Worm (Caenorhabditis elegans): ENCODE results near the gene W03C9.8.

The W03C9.8 gene

DNA sequence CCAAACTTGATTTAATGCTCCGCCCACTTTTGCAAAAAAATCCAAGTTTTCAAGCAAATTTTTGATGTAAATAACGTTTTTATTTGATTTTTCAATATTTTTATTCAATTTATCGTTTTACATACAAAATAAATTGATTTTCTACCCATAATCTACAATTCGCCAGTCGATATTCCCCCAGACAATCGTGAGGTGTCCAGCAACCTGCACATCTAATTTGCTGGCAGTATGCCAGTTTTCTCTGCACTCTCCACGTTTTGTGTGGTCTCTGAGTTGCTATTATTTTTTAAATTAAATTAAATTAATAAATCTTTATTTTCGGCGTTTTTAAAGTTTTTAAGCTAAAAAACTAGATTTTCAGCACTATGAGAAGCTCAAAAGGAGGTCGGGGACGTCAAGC lies 31.6 kb downstream of the W03C9.8 start (continued):
- TF ChIP-seq mdt-29 (GFP tag; IDR thresholded peaks at IDR 0.05) (peak; percentile 91), set-16 (GFP tag; IDR thresholded peaks at IDR 0.05) (no peak), nhr-6 (tag; optimal IDR thresholded peaks at IDR 0.05) (peak; percentile 33), madf-5 (GFP tag; IDR thresholded peaks at IDR 0.05) (peak in 1 of 2 experiments; percentile 64; a peak in 1 of 4 replicates), F49E8.2 (tag; optimal IDR thresholded peaks at IDR 0.05; ENCODE audit: borderline replicate concordance) (peak; percentile 42), Y105C5A.15 (GFP tag; IDR thresholded peaks at IDR 0.05) (0 out of 2 replicates have a peak, but pooled peaks have one; percentile 26), Y75B8A.6 (GFP tag; IDR thresholded peaks at IDR 0.05) (no peak; the same call in 1 of the 2 replicates), attf-4 (tag; optimal IDR thresholded peaks at IDR 0.05) (no peak), nhr-102 (tag; optimal IDR thresholded peaks at IDR 0.05) (peak; percentile 80), mdl-1 (tag; optimal IDR thresholded peaks at IDR 0.05) (peak in 1 of 2 experiments; percentile 43), cey-2 (tag; optimal IDR thresholded peaks at IDR 0.05; ENCODE audit: borderline replicate concordance, insufficient read depth) (no peak), lin-39 (tag; optimal IDR thresholded peaks at IDR 0.05) (no peak), ZK337.2 (GFP tag; IDR thresholded peaks at IDR 0.05) (peak; percentile 83; the same call in 1 of the 2 replicates), gei-8 (GFP tag; optimal IDR thresholded peaks at IDR 0.05) (no peak), aha-1 (tag) (peak; percentile 98), zfp-2 (tag; optimal IDR thresholded peaks at IDR 0.05) (peak; percentile 95), php-3 (GFP tag; IDR thresholded peaks at IDR 0.05) (no peak), T20F7.1 (GFP tag; optimal IDR thresholded peaks at IDR 0.05) (peak; percentile 89), nhr-11 (tag; optimal IDR thresholded peaks at IDR 0.05) (peak; percentile 79), D1046.2 (GFP tag; IDR thresholded peaks at IDR 0.05) (peak; percentile 75; the same call in 1 of the 2 replicates), lir-3 (tag; optimal IDR thresholded peaks at IDR 0.05) (peak; percentile 72), ceh-28 (tag; optimal IDR thresholded peaks at IDR 0.05) (no peak), hmg-1.1 (GFP tag; IDR thresholded peaks at IDR 0.05) (peak; percentile 84), Y48G9A.11 (GFP tag; IDR thresholded peaks at IDR 0.05) (peak; percentile 88), saeg-2 (GFP tag; IDR thresholded peaks at IDR 0.05) (no peak; the same call in 1 of the 2 replicates)

DNA sequence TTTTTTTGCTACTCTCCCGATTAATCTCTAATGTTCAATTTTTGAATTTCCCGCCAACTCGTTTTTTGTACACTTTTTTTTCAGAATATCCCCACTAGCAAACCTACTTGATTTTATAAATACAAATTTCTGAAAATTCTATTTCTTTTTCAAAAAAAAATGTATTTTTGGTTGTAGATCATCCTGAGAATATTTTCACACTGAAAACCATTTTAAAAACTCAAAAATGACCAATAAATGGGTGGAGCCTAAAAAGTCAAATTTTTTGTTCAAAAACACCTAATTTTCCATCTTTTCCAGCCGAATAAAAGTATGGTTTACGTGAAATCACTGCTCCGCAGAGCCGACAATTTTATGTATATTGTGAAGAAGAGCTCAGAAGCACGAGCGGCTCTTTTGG lies 40.2 kb downstream of the W03C9.8 start, which contains the start of gene Y17G7B.3:
Gene Y17G7B.3, plus strand, starts transcription at position 301 of the 400 bp plus-strand sequence.
- TF ChIP-seq aha-1 (tag): peak; percentile 69
- no peak for TF ChIP-seq nhr-6 (tag; optimal IDR thresholded peaks at IDR 0.05)

DNA sequence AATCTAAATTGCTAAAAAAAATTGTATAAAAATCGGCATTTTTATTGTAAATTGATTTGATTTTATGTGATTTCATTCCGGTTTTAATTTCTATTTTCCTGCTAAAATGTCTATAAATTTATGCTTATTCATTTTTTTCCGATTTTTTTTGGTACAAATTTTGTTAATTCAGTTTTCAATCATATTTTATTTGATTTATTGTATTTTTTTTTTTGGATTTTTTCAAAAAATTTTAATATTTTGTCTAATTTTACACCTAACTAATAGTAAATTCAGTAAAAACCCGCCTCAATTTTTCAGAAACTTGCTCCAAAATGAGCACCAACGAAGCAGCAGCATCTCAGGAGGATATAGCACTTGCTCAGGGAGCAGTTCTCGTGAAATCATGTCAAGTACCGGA lies 44.1 kb downstream of the W03C9.8 start, which contains the start of gene dhps-1:
Gene dhps-1, plus strand, starts transcription at position 301 of the 400 bp plus-strand sequence.
- TF ChIP-seq Y48G9A.11 (GFP tag; IDR thresholded peaks at IDR 0.05) (no peak), zip-2 (tag; optimal IDR thresholded peaks at IDR 0.05) (no peak), aha-1 (tag) (no peak), T20F7.1 (GFP tag; optimal IDR thresholded peaks at IDR 0.05) (no peak), unc-62 (GFP tag; optimal IDR thresholded peaks at IDR 0.05 in 1 of 2) (no peak), unc-62 (tag; optimal IDR thresholded peaks at IDR 0.05) (no peak), mep-1 (tag; optimal IDR thresholded peaks at IDR 0.05) (no peak)

DNA sequence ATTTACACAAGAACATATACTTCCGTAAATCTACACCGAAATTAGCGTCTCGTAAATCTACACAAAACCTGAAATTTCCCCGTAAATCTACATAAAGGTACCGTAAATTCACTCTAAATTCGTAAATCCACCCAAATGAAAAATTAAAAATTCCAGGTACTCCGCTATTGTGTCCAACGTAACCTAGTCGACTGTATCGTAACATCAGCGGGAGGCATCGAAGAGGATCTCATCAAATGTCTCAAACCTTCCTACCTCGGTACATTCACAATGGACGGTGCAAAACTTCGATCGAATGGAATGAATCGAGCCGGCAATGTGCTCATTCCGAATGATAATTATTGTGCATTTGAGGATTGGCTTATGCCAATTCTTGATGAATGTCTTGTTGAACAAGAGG lies 46.4 kb downstream of the W03C9.8 start:
- TF ChIP-seq lsy-2 (tag; optimal IDR thresholded peaks at IDR 0.05) (no peak), unc-130 (GFP tag; optimal IDR thresholded peaks at IDR 0.05) (no peak), nhr-25 (tag; optimal IDR thresholded peaks at IDR 0.05; ENCODE audit: borderline replicate concordance, insufficient read depth) (no peak), unc-62 (GFP tag; optimal IDR thresholded peaks at IDR 0.05 in 1 of 2) (peak in 1 of 2 experiments; percentile 96), unc-62 (tag; optimal IDR thresholded peaks at IDR 0.05) (no peak)

DNA sequence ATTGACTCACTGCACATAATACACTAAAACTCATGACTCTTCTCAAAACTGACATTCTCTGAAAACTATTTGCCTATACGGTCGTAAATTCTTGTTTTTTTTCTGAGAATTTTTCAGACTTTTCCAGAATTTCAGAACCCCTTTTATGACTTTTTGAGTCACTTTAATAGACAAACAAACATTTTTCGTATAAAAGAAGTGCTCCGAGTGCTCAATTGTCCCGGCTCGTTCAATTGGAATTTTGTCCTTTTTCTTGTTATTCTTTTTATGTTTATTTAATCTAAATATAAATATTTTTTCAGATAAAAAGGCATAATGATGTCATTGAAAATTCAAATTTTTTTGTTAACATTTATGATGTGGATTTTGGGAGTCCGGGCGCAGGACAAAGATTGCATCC lies 50.3 kb downstream of the W03C9.8 start, which contains the start of gene Y17G7B.23:
Gene Y17G7B.23, plus strand, starts transcription at position 301 of the 400 bp plus-strand sequence.
- TF ChIP-seq lim-7 (GFP tag; IDR thresholded peaks at IDR 0.05) (no peak), snpc-4 (tag; optimal IDR thresholded peaks at IDR 0.05) (no peak), T20F7.1 (GFP tag; optimal IDR thresholded peaks at IDR 0.05) (no peak), duxl-1 (tag; optimal IDR thresholded peaks at IDR 0.05; ENCODE audit: poor library complexity) (no peak), mdl-1 (tag; optimal IDR thresholded peaks at IDR 0.05) (no peak), nhr-11 (tag; optimal IDR thresholded peaks at IDR 0.05) (no peak), aha-1 (tag) (no peak)
